Worm (Caenorhabditis elegans) whole organism, L1 larva: ENCODE results near the gene pfas-1.
A peak's percentile ranks its signal among the peaks of the same experiment; 100 is the strongest.

Experiments
- Y116A8C.19 ChIP-seq: sonication (generic microtip); optimal IDR thresholded peaks from 2 replicates; lab custom pipeline; 2016; ENCODE audit warnings: missing compliant biosample characterization, missing genetic modification characterization, borderline replicate concordance
- aha-1 ChIP-seq: fragments of 150-350 bp; optimal IDR thresholded peaks from 2 replicates; lab custom pipeline; 2014; ENCODE audit warnings: missing biosample characterization, missing genetic modification characterization
- ama-1 ChIP-seq: fragments of 150-350 bp; optimal IDR thresholded peaks from 2 replicates; lab custom pipeline; 2014
- ceh-63 ChIP-seq: fragments of 200-800 bp; sonication (Bioruptor generic); optimal IDR thresholded peaks from 2 replicates; lab custom pipeline; 2018; ENCODE audit warnings: mild to moderate bottlenecking, missing genetic modification characterization, missing compliant biosample characterization
- ceh-8 ChIP-seq: fragments of 200-800 bp; sonication (Bioruptor generic); optimal IDR thresholded peaks from 2 replicates; lab custom pipeline; 2018; ENCODE audit warnings: mild to moderate bottlenecking, missing genetic modification characterization, moderate library complexity, missing compliant biosample characterization
- ceh-82 ChIP-seq, 3 experiments: fragments of 150-350 bp in 1 of 3; sonication (generic microtip) in 2 of 3; optimal IDR thresholded peaks; 2 replicates each; lab custom pipeline; 2014 to 2017; ENCODE audit warnings: missing biosample characterization in 3 of 3, missing genetic modification characterization in 3 of 3
- ceh-88 ChIP-seq: fragments of 200-800 bp; sonication (Bioruptor generic); IDR thresholded peaks from 2 replicates; pipeline ENCODE4 v1.3.6; 2022; ENCODE audit warnings: missing genetic modification characterization, missing compliant biosample characterization
- ces-1 ChIP-seq: fragments of 150-350 bp; optimal IDR thresholded peaks from 2 replicates; lab custom pipeline; 2014; ENCODE audit warnings: missing biosample characterization, missing genetic modification reagents, missing genetic modification characterization
- dpl-1 ChIP-seq, 3 experiments: fragments of 150-350 bp in 2 of 3; sonication (generic microtip) in 1 of 3; optimal IDR thresholded peaks; 2 replicates each; lab custom pipeline; 2014 to 2017; ENCODE audit warnings: missing biosample characterization in 3 of 3, missing genetic modification characterization in 3 of 3, missing genetic modification reagents in 3 of 3
- efl-3 ChIP-seq: fragments of 200-800 bp; sonication (Bioruptor generic); optimal IDR thresholded peaks from 2 replicates; lab custom pipeline; 2018; ENCODE audit warnings: mild to moderate bottlenecking, missing genetic modification characterization, missing compliant biosample characterization
- elt-3 ChIP-seq, 6 experiments: fragments of 150-350 bp in 1 of 6; sonication (generic microtip); optimal IDR thresholded peaks; 2 replicates each; lab custom pipeline; 2017 to 2018; ENCODE audit warnings: missing biosample characterization in 6 of 6, missing genetic modification characterization in 6 of 6, inconsistent platforms in 1 of 6
- ets-5 ChIP-seq: fragments of 200-800 bp; sonication (Bioruptor generic); IDR thresholded peaks from 2 replicates; pipeline ENCODE4 v1.3.6; 2022; ENCODE audit warnings: missing genetic modification characterization, missing compliant biosample characterization
- fkh-10 ChIP-seq: sonication (generic microtip); optimal IDR thresholded peaks from 2 replicates; lab custom pipeline; 2017; ENCODE audit warnings: missing biosample characterization, missing genetic modification reagents, missing genetic modification characterization
- fos-1 ChIP-seq: fragments of 150-350 bp; optimal IDR thresholded peaks from 2 replicates; lab custom pipeline; 2014; ENCODE audit warnings: missing biosample characterization, missing genetic modification characterization
- hpl-2 ChIP-seq: fragments of 150-350 bp; optimal IDR thresholded peaks from 2 replicates; lab custom pipeline; 2014; ENCODE audit warnings: missing biosample characterization, missing genetic modification reagents, missing genetic modification characterization
- jun-1 ChIP-seq: fragments of 150-350 bp; optimal IDR thresholded peaks from 2 replicates; lab custom pipeline; 2014; ENCODE audit warnings: missing biosample characterization, missing genetic modification reagents, missing genetic modification characterization
- lin-13 ChIP-seq: fragments of 150-350 bp; optimal IDR thresholded peaks from 2 replicates; lab custom pipeline; 2014; ENCODE audit warnings: missing biosample characterization, missing genetic modification reagents, missing genetic modification characterization
- lin-14 ChIP-seq: fragments of 200-800 bp; sonication (Bioruptor generic); optimal IDR thresholded peaks from 2 replicates; lab custom pipeline; 2018; ENCODE audit warnings: mild to moderate bottlenecking, missing genetic modification characterization, moderate library complexity, missing compliant biosample characterization
- lin-15B ChIP-seq: fragments of 150-350 bp; sonication (generic microtip); optimal IDR thresholded peaks from 3 replicates; lab custom pipeline; 2014; ENCODE audit warnings: missing biosample characterization, missing genetic modification characterization
- lin-35 ChIP-seq, 2 experiments: fragments of 150-350 bp; optimal IDR thresholded peaks; 2 replicates each; lab custom pipeline; 2014; ENCODE audit warnings: missing biosample characterization in 2 of 2, missing genetic modification characterization in 2 of 2, missing genetic modification reagents in 2 of 2
- lin-39 ChIP-seq: fragments of 150-350 bp; optimal IDR thresholded peaks from 2 replicates; lab custom pipeline; 2014; ENCODE audit warnings: missing biosample characterization, missing genetic modification reagents, missing genetic modification characterization
- mab-9 ChIP-seq: fragments of 200-800 bp; sonication (Bioruptor generic); IDR thresholded peaks from 2 replicates; pipeline ENCODE4 v1.3.6; 2022; ENCODE audit warnings: missing genetic modification reagents, missing genetic modification characterization, missing compliant biosample characterization
- mep-1 ChIP-seq: fragments of 150-350 bp; optimal IDR thresholded peaks from 2 replicates; lab custom pipeline; 2014; ENCODE audit warnings: missing biosample characterization, missing genetic modification characterization
- nhr-11 ChIP-seq: fragments of 150-350 bp; optimal IDR thresholded peaks from 2 replicates; lab custom pipeline; 2014; ENCODE audit warnings: missing biosample characterization, missing genetic modification characterization
- nhr-12 ChIP-seq: sonication (generic microtip); optimal IDR thresholded peaks from 2 replicates; lab custom pipeline; 2017; ENCODE audit warnings: missing biosample characterization, missing genetic modification characterization
- nhr-20 ChIP-seq: sonication (generic microtip); optimal IDR thresholded peaks from 2 replicates; lab custom pipeline; 2016; ENCODE audit warnings: mild to moderate bottlenecking, missing genetic modification characterization, missing compliant biosample characterization
- nhr-71 ChIP-seq: sonication (generic microtip); optimal IDR thresholded peaks from 2 replicates; lab custom pipeline; 2016; ENCODE audit warnings: mild to moderate bottlenecking, missing genetic modification characterization, moderate library complexity, missing compliant biosample characterization
- nhr-76 ChIP-seq: sonication (generic microtip); optimal IDR thresholded peaks from 2 replicates; lab custom pipeline; 2017; ENCODE audit warnings: missing biosample characterization, missing genetic modification characterization
- nhr-85 ChIP-seq: sonication (generic microtip); peaks from one replicate; lab custom pipeline; 2016; ENCODE audit warnings: missing genetic modification characterization, inconsistent platforms, missing compliant biosample characterization
- snpc-4 ChIP-seq: fragments of 150-350 bp; optimal IDR thresholded peaks from 2 replicates; lab custom pipeline; 2014; ENCODE audit warnings: missing biosample characterization, missing genetic modification characterization
- sup-37 ChIP-seq: fragments of 200-800 bp; sonication (Bioruptor generic); optimal IDR thresholded peaks from 2 replicates; lab custom pipeline; 2018; ENCODE audit warnings: mild to moderate bottlenecking, missing genetic modification characterization, missing compliant biosample characterization
- unc-130 ChIP-seq: fragments of 150-350 bp; optimal IDR thresholded peaks from 2 replicates; lab custom pipeline; 2017; ENCODE audit warnings: missing biosample characterization, missing genetic modification characterization, inconsistent platforms
- unc-62 ChIP-seq: fragments of 150-350 bp; optimal IDR thresholded peaks from 2 replicates; lab custom pipeline; 2014; ENCODE audit warnings: missing biosample characterization, missing genetic modification reagents, missing genetic modification characterization
- xbp-1 ChIP-seq: sonication (generic microtip); optimal IDR thresholded peaks from 2 replicates; lab custom pipeline; 2016; ENCODE audit warnings: missing genetic modification characterization, missing compliant biosample characterization
- zip-4 ChIP-seq: fragments of 200-800 bp; sonication (Bioruptor generic); optimal IDR thresholded peaks from 2 replicates; lab custom pipeline; 2018; ENCODE audit warnings: mild to moderate bottlenecking, missing genetic modification characterization, moderate library complexity, missing compliant biosample characterization
- ztf-11 ChIP-seq, 2 experiments: sonication (generic microtip); optimal IDR thresholded peaks; 2 replicates each; lab custom pipeline; 2016 to 2017; ENCODE audit warnings: missing genetic modification characterization in 2 of 2, missing biosample characterization in 1 of 2, missing compliant biosample characterization in 1 of 2

The pfas-1 gene

DNA sequence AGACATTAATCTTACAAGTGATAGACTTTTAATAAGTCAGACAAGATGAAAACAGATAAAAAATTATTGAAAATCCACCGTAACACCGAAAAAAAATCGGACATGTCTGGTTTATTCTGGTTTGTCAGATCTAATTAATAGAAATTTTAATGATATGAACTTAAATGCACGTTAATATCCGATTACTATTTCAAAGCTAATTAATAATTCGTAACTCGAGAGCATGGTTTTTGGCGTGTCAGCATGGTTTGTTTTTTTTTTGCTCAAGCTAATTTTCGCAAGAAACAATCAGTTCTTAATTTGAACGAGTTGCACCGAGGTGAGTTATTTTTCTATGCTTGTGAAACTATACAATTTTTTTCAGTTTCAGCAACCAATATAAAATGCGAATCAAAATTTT lies 8.2 kb downstream of the pfas-1 start, which contains the start of gene clec-153:
Gene clec-153, plus strand, starts transcription at position 301 of the 400 bp plus-strand sequence.
- TF ChIP-seq efl-3, result no peak
- TF ChIP-seq fos-1 (tag; lab: Kevin White, UChicago), result no peak
- no peak for TF ChIP-seq ceh-88
- no peak for TF ChIP-seq zip-4 (GFP tag; lab: Kevin White, UChicago)
- TF ChIP-seq nhr-76 (tag; lab: Kevin White, UChicago), result no peak
- TF ChIP-seq nhr-20 (tag; lab: Kevin White, UChicago), result no peak
- TF ChIP-seq sup-37 (GFP tag; lab: Kevin White, UChicago), result no peak
- TF ChIP-seq lin-13, result no peak
- no peak for TF ChIP-seq ceh-82 (tag; optimal IDR thresholded peaks at IDR 0.05; lab: Kevin White, UChicago)
- TF ChIP-seq mep-1, result no peak
- no peak for TF ChIP-seq aha-1 (tag; lab: Kevin White, UChicago)
- no peak for TF ChIP-seq dpl-1 (GFP tag; optimal IDR thresholded peaks at IDR 0.05; lab: Kevin White, UChicago)
- TF ChIP-seq nhr-71 (tag; lab: Kevin White, UChicago), result no peak
- no peak for TF ChIP-seq ceh-8
- no peak for TF ChIP-seq hpl-2 (GFP tag; lab: Kevin White, UChicago)
- no peak for TF ChIP-seq elt-3 (tag; optimal IDR thresholded peaks at IDR 0.05; lab: Kevin White, UChicago)
- TF ChIP-seq ztf-11 (tag; optimal IDR thresholded peaks at IDR 0.05; lab: Kevin White, UChicago), result no peak
- no peak for TF ChIP-seq mab-9

DNA sequence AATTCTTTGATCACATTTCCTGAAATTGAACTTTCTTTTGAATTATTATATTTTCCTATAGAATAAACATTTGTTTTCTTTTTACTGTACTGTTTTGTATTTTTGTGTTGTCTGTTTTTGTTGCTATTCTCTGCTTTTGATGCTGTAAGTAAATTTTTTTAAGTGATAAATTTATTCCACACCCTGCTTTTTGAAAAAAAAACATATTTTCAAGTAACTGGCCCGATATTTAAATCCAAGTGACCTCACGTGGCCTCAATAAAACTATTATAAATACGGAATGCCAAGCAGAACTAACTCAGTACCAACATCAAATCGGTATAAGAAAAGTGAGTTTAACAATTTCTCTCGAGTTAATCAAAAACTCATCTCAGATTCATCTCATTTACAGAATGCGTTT lies 14.9 kb downstream of the pfas-1 start, which contains the start of gene clec-151:
Gene clec-151, plus strand, starts transcription at position 301 of the 400 bp plus-strand sequence.
- TF ChIP-seq unc-130 (tag; lab: Kevin White, UChicago) (no peak), ama-1 (lab: Kevin White, UChicago) (no peak), nhr-85 (no peak), lin-15B (no peak), snpc-4 (tag; lab: Kevin White, UChicago) (no peak), unc-62 (GFP tag; lab: Kevin White, UChicago) (no peak), ces-1 (no peak), lin-14 (GFP tag; lab: Kevin White, UChicago) (no peak), ceh-82 (tag; optimal IDR thresholded peaks at IDR 0.05; lab: Kevin White, UChicago) (no peak), lin-39 (tag; lab: Kevin White, UChicago) (no peak), nhr-20 (tag; lab: Kevin White, UChicago) (no peak), nhr-76 (tag; lab: Kevin White, UChicago) (no peak), lin-35 (GFP tag; optimal IDR thresholded peaks at IDR 0.05; lab: Kevin White, UChicago) (no peak), Y116A8C.19 (no peak), jun-1 (tag; lab: Kevin White, UChicago) (no peak), ets-5 (no peak), xbp-1 (no peak), ceh-63 (GFP tag; lab: Kevin White, UChicago) (no peak)

DNA sequence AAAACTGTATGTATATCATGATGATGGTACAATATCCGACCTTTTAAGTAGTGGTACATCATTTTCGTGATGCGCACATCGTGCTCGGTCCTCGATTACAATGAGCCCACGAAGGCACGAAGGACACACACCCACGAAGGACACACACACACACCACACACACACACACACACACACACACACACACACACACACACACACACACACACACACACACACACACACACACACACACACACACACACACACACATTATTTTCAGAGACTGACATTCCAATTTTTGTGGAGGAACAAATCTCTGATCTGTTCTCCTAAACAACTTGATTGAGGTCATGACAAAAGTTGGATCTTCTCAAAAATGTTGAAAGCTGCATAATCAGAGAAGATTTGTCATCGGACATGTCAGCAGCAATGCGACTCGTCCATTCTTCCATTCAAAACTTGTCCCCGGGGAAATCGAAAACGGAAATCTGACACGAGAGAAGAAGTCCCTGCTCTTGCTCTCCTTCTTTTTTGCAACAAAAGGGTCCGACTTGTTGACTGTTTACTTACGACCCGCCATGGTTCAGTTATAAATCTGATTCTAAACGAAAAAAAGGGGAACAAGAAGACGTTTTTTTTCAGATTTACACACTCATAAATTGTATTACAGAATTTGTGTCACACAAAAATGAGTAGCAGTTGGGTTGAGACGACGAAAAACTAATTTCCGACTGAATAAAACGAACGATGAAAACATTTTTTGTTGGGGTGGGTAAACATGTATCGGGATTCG lies 16.8 kb downstream of the pfas-1 start:
- TF ChIP-seq unc-62 (GFP tag; lab: Kevin White, UChicago), result no peak
- no peak for TF ChIP-seq nhr-11 (tag; lab: Kevin White, UChicago)
- TF ChIP-seq mab-9, result peak; percentile 49; the same call in 1 of the 2 replicates
- peak; percentile 62 for TF ChIP-seq lin-14 (GFP tag; lab: Kevin White, UChicago)
- TF ChIP-seq nhr-12 (tag; lab: Kevin White, UChicago), result no peak
- peak; percentile 78 for TF ChIP-seq fkh-10 (GFP tag; lab: Kevin White, UChicago)
